Worm (Caenorhabditis elegans) whole organism, L1 larva: Measurements from ENCODE around the gene C09F12.3.

Experiments used
- blmp-1 ChIP-seq: fragments of 150-350 bp; optimal IDR thresholded peaks from 2 replicates; lab custom pipeline; 2014; ENCODE audit warnings: missing biosample characterization, missing genetic modification characterization
- ceh-90 ChIP-seq: sonication (generic microtip); optimal IDR thresholded peaks from 2 replicates; lab custom pipeline; 2016; ENCODE audit warnings: missing genetic modification characterization, missing compliant biosample characterization
- ces-1 ChIP-seq: fragments of 150-350 bp; optimal IDR thresholded peaks from 2 replicates; lab custom pipeline; 2014; ENCODE audit warnings: missing biosample characterization, missing genetic modification reagents, missing genetic modification characterization
- dsc-1 ChIP-seq: sonication (generic microtip); optimal IDR thresholded peaks from 2 replicates; lab custom pipeline; 2016; ENCODE audit warnings: mild to moderate bottlenecking, missing genetic modification characterization, missing compliant biosample characterization
- efl-1 ChIP-seq, 4 experiments: fragments of 150-350 bp; optimal IDR thresholded peaks in 3 of 4; peaks in 1 of 4; 1 replicate in 1 of 4; 2 replicates in 3 of 4; lab custom pipeline; 2014; ENCODE audit warnings: missing biosample characterization in 2 of 4, missing genetic modification characterization in 2 of 4, missing genetic modification reagents in 2 of 4
- efl-3 ChIP-seq: fragments of 200-800 bp; sonication (Bioruptor generic); optimal IDR thresholded peaks from 2 replicates; lab custom pipeline; 2018; ENCODE audit warnings: mild to moderate bottlenecking, missing genetic modification characterization, missing compliant biosample characterization
- elt-2 ChIP-seq: sonication (generic microtip); optimal IDR thresholded peaks from 2 replicates; lab custom pipeline; 2016; ENCODE audit warnings: missing genetic modification characterization, mild to moderate bottlenecking, inconsistent platforms, missing compliant biosample characterization, missing genetic modification reagents
- elt-3 ChIP-seq, 6 experiments: fragments of 150-350 bp in 1 of 6; sonication (generic microtip); optimal IDR thresholded peaks; 2 replicates each; lab custom pipeline; 2017 to 2018; ENCODE audit warnings: missing biosample characterization in 6 of 6, missing genetic modification characterization in 6 of 6, inconsistent platforms in 1 of 6
- fkh-10 ChIP-seq: sonication (generic microtip); optimal IDR thresholded peaks from 2 replicates; lab custom pipeline; 2017; ENCODE audit warnings: missing biosample characterization, missing genetic modification reagents, missing genetic modification characterization
- fkh-8 ChIP-seq: sonication (generic microtip); optimal IDR thresholded peaks from 2 replicates; lab custom pipeline; 2016; ENCODE audit warnings: mild to moderate bottlenecking, missing genetic modification characterization, missing compliant biosample characterization
- grh-1 ChIP-seq: fragments of 200-800 bp; sonication (Bioruptor generic); IDR thresholded peaks from 2 replicates; pipeline ENCODE4 v1.3.6; 2022; ENCODE audit warnings: missing genetic modification reagents, missing genetic modification characterization, missing compliant biosample characterization
- isw-1 ChIP-seq: fragments of 200-800 bp; sonication (Bioruptor generic); IDR thresholded peaks from 2 replicates; pipeline ENCODE4 v1.3.6; 2022; ENCODE audit warnings: missing genetic modification characterization, missing compliant biosample characterization
- lin-14 ChIP-seq: fragments of 200-800 bp; sonication (Bioruptor generic); optimal IDR thresholded peaks from 2 replicates; lab custom pipeline; 2018; ENCODE audit warnings: mild to moderate bottlenecking, missing genetic modification characterization, moderate library complexity, missing compliant biosample characterization
- lin-15B ChIP-seq: fragments of 150-350 bp; sonication (generic microtip); optimal IDR thresholded peaks from 3 replicates; lab custom pipeline; 2014; ENCODE audit warnings: missing biosample characterization, missing genetic modification characterization
- lin-35 ChIP-seq, 2 experiments: fragments of 150-350 bp; optimal IDR thresholded peaks; 2 replicates each; lab custom pipeline; 2014; ENCODE audit warnings: missing biosample characterization in 2 of 2, missing genetic modification characterization in 2 of 2, missing genetic modification reagents in 2 of 2
- lir-3 ChIP-seq: sonication (generic microtip); optimal IDR thresholded peaks from 2 replicates; lab custom pipeline; 2016; ENCODE audit warnings: mild to moderate bottlenecking, missing genetic modification characterization, moderate library complexity, missing compliant biosample characterization; ENCODE audit not compliant: poor library complexity
- lsy-2 ChIP-seq, 2 experiments: fragments of 150-350 bp; optimal IDR thresholded peaks; 2 replicates each; lab custom pipeline; 2014; ENCODE audit warnings: missing biosample characterization in 2 of 2, missing genetic modification characterization in 2 of 2
- mdl-1 ChIP-seq, 2 experiments: fragments of 150-350 bp; optimal IDR thresholded peaks; 2 replicates each; lab custom pipeline; 2014 to 2017; ENCODE audit warnings: missing biosample characterization in 2 of 2, missing genetic modification characterization in 2 of 2, inconsistent platforms in 1 of 2
- mep-1 ChIP-seq: fragments of 150-350 bp; optimal IDR thresholded peaks from 2 replicates; lab custom pipeline; 2014; ENCODE audit warnings: missing biosample characterization, missing genetic modification characterization
- nhr-11 ChIP-seq: fragments of 150-350 bp; optimal IDR thresholded peaks from 2 replicates; lab custom pipeline; 2014; ENCODE audit warnings: missing biosample characterization, missing genetic modification characterization
- nhr-20 ChIP-seq: sonication (generic microtip); optimal IDR thresholded peaks from 2 replicates; lab custom pipeline; 2016; ENCODE audit warnings: mild to moderate bottlenecking, missing genetic modification characterization, missing compliant biosample characterization
- nhr-28 ChIP-seq: fragments of 150-350 bp; optimal IDR thresholded peaks from 2 replicates; lab custom pipeline; 2014; ENCODE audit warnings: missing biosample characterization, missing genetic modification characterization
- nhr-47 ChIP-seq: sonication (generic microtip); optimal IDR thresholded peaks from 2 replicates; lab custom pipeline; 2016; ENCODE audit warnings: mild to moderate bottlenecking, missing genetic modification characterization, moderate library complexity, missing compliant biosample characterization
- nhr-71 ChIP-seq: sonication (generic microtip); optimal IDR thresholded peaks from 2 replicates; lab custom pipeline; 2016; ENCODE audit warnings: mild to moderate bottlenecking, missing genetic modification characterization, moderate library complexity, missing compliant biosample characterization
- nhr-85 ChIP-seq: sonication (generic microtip); peaks from one replicate; lab custom pipeline; 2016; ENCODE audit warnings: missing genetic modification characterization, inconsistent platforms, missing compliant biosample characterization
- nhr-90 ChIP-seq: sonication (generic microtip); optimal IDR thresholded peaks from 2 replicates; lab custom pipeline; 2016; ENCODE audit warnings: mild to moderate bottlenecking, missing genetic modification characterization, missing compliant biosample characterization; ENCODE audit not compliant: poor library complexity
- pag-3 ChIP-seq: sonication (generic microtip); optimal IDR thresholded peaks from 2 replicates; lab custom pipeline; 2017; ENCODE audit warnings: missing genetic modification characterization, mild to moderate bottlenecking, missing compliant biosample characterization, antibody characterized with exemption, borderline replicate concordance; ENCODE audit not compliant: insufficient read depth
- pax-3 ChIP-seq: fragments of 200-800 bp; sonication (Bioruptor generic); optimal IDR thresholded peaks from 2 replicates; lab custom pipeline; 2018; ENCODE audit warnings: mild to moderate bottlenecking, missing genetic modification characterization, moderate library complexity, missing compliant biosample characterization
- snpc-4 ChIP-seq: fragments of 150-350 bp; optimal IDR thresholded peaks from 2 replicates; lab custom pipeline; 2014; ENCODE audit warnings: missing biosample characterization, missing genetic modification characterization
- snu-23 ChIP-seq: sonication (generic microtip); optimal IDR thresholded peaks from 2 replicates; lab custom pipeline; 2016; ENCODE audit warnings: missing genetic modification characterization, missing compliant biosample characterization
- swsn-7 ChIP-seq: sonication (generic microtip); optimal IDR thresholded peaks from 2 replicates; lab custom pipeline; 2016; ENCODE audit warnings: missing genetic modification characterization, missing compliant biosample characterization
- tlp-1 ChIP-seq: fragments of 150-350 bp; optimal IDR thresholded peaks from 2 replicates; lab custom pipeline; 2014; ENCODE audit warnings: missing biosample characterization, missing genetic modification characterization
- unc-30 ChIP-seq: sonication (generic microtip); optimal IDR thresholded peaks from 2 replicates; lab custom pipeline; 2017; ENCODE audit warnings: missing biosample characterization, missing genetic modification characterization
- unc-62 ChIP-seq: fragments of 150-350 bp; optimal IDR thresholded peaks from 2 replicates; lab custom pipeline; 2014; ENCODE audit warnings: missing biosample characterization, missing genetic modification reagents, missing genetic modification characterization
- unc-86 ChIP-seq: sonication (generic microtip); optimal IDR thresholded peaks from 2 replicates; lab custom pipeline; 2016; ENCODE audit warnings: missing genetic modification characterization, missing compliant biosample characterization
- unc-98 ChIP-seq: fragments of 200-800 bp; sonication (Bioruptor generic); IDR thresholded peaks from 2 replicates; pipeline ENCODE4 v1.3.6; 2022; ENCODE audit warnings: missing genetic modification characterization, missing compliant biosample characterization
- zip-4 ChIP-seq: fragments of 200-800 bp; sonication (Bioruptor generic); optimal IDR thresholded peaks from 2 replicates; lab custom pipeline; 2018; ENCODE audit warnings: mild to moderate bottlenecking, missing genetic modification characterization, moderate library complexity, missing compliant biosample characterization
- ztf-11 ChIP-seq, 2 experiments: sonication (generic microtip); optimal IDR thresholded peaks; 2 replicates each; lab custom pipeline; 2016 to 2017; ENCODE audit warnings: missing genetic modification characterization in 2 of 2, missing biosample characterization in 1 of 2, missing compliant biosample characterization in 1 of 2

Gene C09F12.3

ce11 chrX:11014394-11015280 is 28.0 kb downstream of the C09F12.3 start (continued):
- TF ChIP-seq elt-3 (tag; optimal IDR thresholded peaks at IDR 0.05; lab: Kevin White, UChicago), result peak in 4 of 6 experiments; percentile 45 to 84 (median 74)
- no peak for TF ChIP-seq nhr-28
- peak in 1 of 2 experiments; percentile 26 for TF ChIP-seq lin-35 (GFP tag; optimal IDR thresholded peaks at IDR 0.05; lab: Kevin White, UChicago)
- TF ChIP-seq isw-1 (GFP tag; lab: Robert Waterston, UW), result no peak
- TF ChIP-seq nhr-71 (tag; lab: Kevin White, UChicago), result peak; percentile 47
- TF ChIP-seq fkh-8 (tag; lab: Kevin White, UChicago), result no peak
- peak; percentile 31 for TF ChIP-seq mep-1 (tag; lab: Kevin White, UChicago)
- peak; percentile 59 for TF ChIP-seq lin-14 (GFP tag; lab: Kevin White, UChicago)
- peak; percentile 91 for TF ChIP-seq nhr-85
- TF ChIP-seq nhr-90, result peak; percentile 27
- TF ChIP-seq tlp-1 (tag; lab: Kevin White, UChicago), result no peak

ce11 chrX:11012337-11012736 is 30.3 kb downstream of the C09F12.3 start, which contains the start of gene F58A3.3:
F58A3.3 (plus strand) TSS chrX:11012637.
- TF ChIP-seq mep-1 (tag; lab: Kevin White, UChicago) (no peak), lin-14 (GFP tag; lab: Kevin White, UChicago) (peak; percentile 19), blmp-1 (peak; percentile 2), efl-1 (optimal IDR thresholded peaks at IDR 0.05; lab: Kevin White, UChicago) (no peak), efl-1 (GFP tag; optimal IDR thresholded peaks at IDR 0.05 in 1 of 2; lab: Kevin White, UChicago) (no peak), swsn-7 (no peak)

ce11 chrX:11010565-11010964 is 32.1 kb downstream of the C09F12.3 start, which contains the start of gene F58A3.4:
F58A3.4 (minus strand) TSS chrX:11010665.
- no peak for TF ChIP-seq pag-3 (tag; lab: Kevin White, UChicago)
- TF ChIP-seq nhr-47, result no peak
- TF ChIP-seq mdl-1 (tag; optimal IDR thresholded peaks at IDR 0.05; lab: Kevin White, UChicago), result no peak
- TF ChIP-seq snpc-4 (tag; lab: Kevin White, UChicago), result no peak
- TF ChIP-seq zip-4 (GFP tag; lab: Kevin White, UChicago), result no peak
- no peak for TF ChIP-seq ztf-11 (tag; optimal IDR thresholded peaks at IDR 0.05; lab: Kevin White, UChicago)
- TF ChIP-seq unc-86 (tag; lab: Kevin White, UChicago), result no peak
- TF ChIP-seq unc-98, result no peak
- no peak for TF ChIP-seq lsy-2 (tag; optimal IDR thresholded peaks at IDR 0.05; lab: Kevin White, UChicago)
- no peak for TF ChIP-seq ces-1 (GFP tag; lab: Kevin White, UChicago)
- TF ChIP-seq swsn-7, result no peak
- no peak for TF ChIP-seq fkh-10 (GFP tag; lab: Kevin White, UChicago)

- TF ChIP-seq pax-3 (tag; lab: Kevin White, UChicago), result no peak
- TF ChIP-seq snu-23, result no peak
- TF ChIP-seq nhr-11 (tag; lab: Kevin White, UChicago), result no peak
- no peak for TF ChIP-seq unc-30 (tag; lab: Kevin White, UChicago)
- TF ChIP-seq efl-3, result no peak
- TF ChIP-seq grh-1, result no peak
- TF ChIP-seq dsc-1 (tag; lab: Kevin White, UChicago), result no peak
- TF ChIP-seq elt-3 (tag; optimal IDR thresholded peaks at IDR 0.05; lab: Kevin White, UChicago), result peak in 1 of 6 experiments; percentile 7
- no peak for TF ChIP-seq elt-2 (tag; lab: Kevin White, UChicago)
- no peak for TF ChIP-seq ces-1 (GFP tag; lab: Kevin White, UChicago)
- TF ChIP-seq fkh-8 (tag; lab: Kevin White, UChicago), result no peak
- no peak for TF ChIP-seq ztf-11 (tag; optimal IDR thresholded peaks at IDR 0.05; lab: Kevin White, UChicago)
- TF ChIP-seq lin-15B, result no peak
- no peak for TF ChIP-seq unc-86 (tag; lab: Kevin White, UChicago)
- no peak for TF ChIP-seq lir-3 (tag; lab: Kevin White, UChicago)
- TF ChIP-seq lin-14 (GFP tag; lab: Kevin White, UChicago), result peak; percentile 21
- no peak for TF ChIP-seq nhr-20
- TF ChIP-seq blmp-1, result no peak
- TF ChIP-seq unc-62 (GFP tag; lab: Kevin White, UChicago), result no peak
- no peak for TF ChIP-seq ceh-90
- peak; percentile 66 for TF ChIP-seq nhr-85
Observed at ce11 chrX:11008954-11009353, 33.7 kb downstream of the C09F12.3 start, which contains the start of gene ttr-31. ttr-31 (minus strand) TSS chrX:11009054.
